Fruit fly (Drosophila melanogaster) whole organism, embryonic: Measurements from ENCODE around the gene raw.

Experiments
- CG10565 ChIP-seq: fragments of 200-800 bp; sonication (Bioruptor generic); optimal IDR thresholded peaks from 3 replicates; lab custom pipeline; 2016; ENCODE audit warnings: missing biosample characterization, mild to moderate bottlenecking, missing genetic modification characterization
- CG10654 ChIP-seq: fragments of 200-800 bp; sonication (Bioruptor generic); optimal IDR thresholded peaks from 2 replicates; lab custom pipeline; 2016; ENCODE audit warnings: missing biosample characterization, missing genetic modification characterization
- CG11456 ChIP-seq: fragments of 200-800 bp; sonication (Bioruptor generic); IDR thresholded peaks from 3 replicates; pipeline ENCODE4 v1.3.6; 2022; ENCODE audit warnings: missing biosample characterization, missing genetic modification characterization
- CG11696 ChIP-seq: fragments of 200-800 bp; sonication (Bioruptor generic); IDR thresholded peaks from 2 replicates; pipeline ENCODE4 v1.3.6; 2022; ENCODE audit warnings: missing biosample characterization, missing genetic modification characterization
- CG12236 ChIP-seq: fragments of 200-800 bp; sonication (Bioruptor generic); optimal IDR thresholded peaks from 2 replicates; lab custom pipeline; 2016; ENCODE audit warnings: missing biosample characterization, missing genetic modification characterization
- CG14667 ChIP-seq: fragments of 200-800 bp; sonication (Bioruptor generic); IDR thresholded peaks from 2 replicates; pipeline ENCODE4 v1.3.6; 2022; ENCODE audit warnings: missing biosample characterization, missing genetic modification characterization
- CG15269 ChIP-seq: fragments of 200-800 bp; sonication (Bioruptor generic); optimal IDR thresholded peaks from 2 replicates; lab custom pipeline; 2018; ENCODE audit warnings: missing biosample characterization, mild to moderate bottlenecking, missing genetic modification characterization, moderate library complexity
- CG15514 ChIP-seq: fragments of 200-800 bp; sonication (Bioruptor generic); optimal IDR thresholded peaks from 3 replicates; lab custom pipeline; 2017; ENCODE audit warnings: missing biosample characterization, missing genetic modification characterization, mild to moderate bottlenecking, moderate library complexity, missing genetic modification reagents
- CG17568 ChIP-seq: fragments of 200-800 bp; sonication (Bioruptor generic); optimal IDR thresholded peaks from 2 replicates; lab custom pipeline; 2018; ENCODE audit warnings: missing biosample characterization, mild to moderate bottlenecking, missing genetic modification characterization, moderate library complexity
- CG18619 ChIP-seq: fragments of 200-800 bp; sonication (Bioruptor generic); optimal IDR thresholded peaks from 3 replicates; lab custom pipeline; 2017; ENCODE audit warnings: missing biosample characterization, mild to moderate bottlenecking, missing genetic modification characterization
- CG2116 ChIP-seq: fragments of 200-800 bp; sonication (Bioruptor generic); optimal IDR thresholded peaks from 3 replicates; lab custom pipeline; 2018; ENCODE audit warnings: missing biosample characterization, mild to moderate bottlenecking, missing genetic modification characterization
- CG2712 ChIP-seq: fragments of 200-800 bp; optimal IDR thresholded peaks from 3 replicates; lab custom pipeline; 2019; ENCODE audit warnings: missing biosample characterization, mild to moderate bottlenecking, missing genetic modification characterization, moderate library complexity
- CG31224 ChIP-seq: fragments of 200-800 bp; sonication (Bioruptor generic); IDR thresholded peaks from 2 replicates; pipeline ENCODE4 v1.3.6; 2022; ENCODE audit warnings: missing biosample characterization, missing genetic modification characterization
- CG31441 ChIP-seq: fragments of 200-800 bp; sonication (Bioruptor generic); IDR thresholded peaks from 2 replicates; pipeline ENCODE4 v1.3.6; 2022; ENCODE audit warnings: missing biosample characterization, missing genetic modification characterization
- CG3847 ChIP-seq: fragments of 200-800 bp; sonication (Bioruptor generic); IDR thresholded peaks from 2 replicates; pipeline ENCODE4 v1.3.6; 2022; ENCODE audit warnings: missing biosample characterization, missing genetic modification characterization
- CG7271 ChIP-seq: fragments of 200-800 bp; sonication (Bioruptor generic); optimal IDR thresholded peaks from 2 replicates; lab custom pipeline; 2018; ENCODE audit warnings: missing biosample characterization, mild to moderate bottlenecking, missing genetic modification characterization, moderate library complexity
- CG9215 ChIP-seq: fragments of 200-800 bp; sonication (Bioruptor generic); IDR thresholded peaks from 2 replicates; pipeline ENCODE4 v1.3.6; 2022; ENCODE audit warnings: missing biosample characterization, missing genetic modification characterization
- Dek ChIP-seq: fragments of 200-800 bp; sonication (Bioruptor generic); optimal IDR thresholded peaks from 3 replicates; lab custom pipeline; 2019; ENCODE audit warnings: missing biosample characterization, mild to moderate bottlenecking, missing genetic modification characterization, moderate library complexity
- HLHmδ ChIP-seq: fragments of 200-800 bp; sonication (Bioruptor generic); optimal IDR thresholded peaks from 2 replicates; lab custom pipeline; 2018; ENCODE audit warnings: missing biosample characterization, mild to moderate bottlenecking, missing genetic modification characterization, moderate library complexity
- Hmr ChIP-seq: fragments of 200-800 bp; sonication (Bioruptor generic); optimal IDR thresholded peaks from 3 replicates; lab custom pipeline; 2017; ENCODE audit warnings: mild to moderate bottlenecking, missing biosample characterization, missing genetic modification reagents, missing genetic modification characterization
- Hsf ChIP-seq: fragments of 200-800 bp; sonication (Bioruptor generic); optimal IDR thresholded peaks from 3 replicates; lab custom pipeline; 2016; ENCODE audit warnings: missing biosample characterization, missing genetic modification characterization
- Kr ChIP-seq: fragments of 200-800 bp; sonication (Bioruptor generic); optimal IDR thresholded peaks from 2 replicates; lab custom pipeline; 2017; ENCODE audit warnings: missing biosample characterization, mild to moderate bottlenecking, missing genetic modification characterization
- MESR4 ChIP-seq: fragments of 200-800 bp; sonication (Bioruptor generic); optimal IDR thresholded peaks from 2 replicates; lab custom pipeline; 2018; ENCODE audit warnings: missing biosample characterization, mild to moderate bottlenecking, missing genetic modification characterization, moderate library complexity
- Mrtf ChIP-seq: fragments of 200-800 bp; sonication (Bioruptor generic); IDR thresholded peaks from 3 replicates; pipeline ENCODE4 v1.3.6; 2022; ENCODE audit warnings: missing biosample characterization, missing genetic modification characterization
- NC2α ChIP-seq: fragments of 200-800 bp; sonication (Bioruptor generic); optimal IDR thresholded peaks from 2 replicates; lab custom pipeline; 2016; ENCODE audit warnings: missing biosample characterization, missing genetic modification characterization
- Opbp ChIP-seq: fragments of 200-800 bp; sonication (Bioruptor generic); IDR thresholded peaks from 3 replicates; pipeline ENCODE4 v1.3.6; 2022; ENCODE audit warnings: missing biosample characterization, missing genetic modification characterization; ENCODE audit not compliant: partially characterized antibody
- Taf1 ChIP-seq: fragments of 200-800 bp; sonication (Bioruptor generic); IDR thresholded peaks from 2 replicates; pipeline ENCODE4 v1.3.6; 2022; ENCODE audit warnings: missing biosample characterization, missing genetic modification characterization
- Usf ChIP-seq: fragments of 200-800 bp; sonication (Bioruptor generic); optimal IDR thresholded peaks from 2 replicates; lab custom pipeline; 2017; ENCODE audit warnings: missing genotype, missing biosample characterization, missing genetic modification characterization
- Xrp1 ChIP-seq: fragments of 200-800 bp; sonication (Bioruptor generic); IDR thresholded peaks from 2 replicates; pipeline ENCODE4 v1.3.6; 2022; ENCODE audit warnings: missing biosample characterization, missing genetic modification characterization
- amos ChIP-seq: fragments of 200-800 bp; sonication (Bioruptor generic); IDR thresholded peaks from 2 replicates; pipeline ENCODE4 v1.3.6; 2022; ENCODE audit warnings: missing biosample characterization, missing genetic modification characterization; ENCODE audit not compliant: partially characterized antibody
- chinmo ChIP-seq: fragments of 200-800 bp; sonication (Bioruptor generic); IDR thresholded peaks from 4 replicates; pipeline ENCODE4 v1.3.6; 2022; ENCODE audit warnings: missing biosample characterization, missing genetic modification characterization; ENCODE audit not compliant: partially characterized antibody
- crc ChIP-seq: fragments of 200-800 bp; sonication (Bioruptor generic); optimal IDR thresholded peaks from 2 replicates; lab custom pipeline; 2016; ENCODE audit warnings: missing biosample characterization, missing genetic modification characterization
- eve ChIP-seq, 2 experiments: fragments of >200 bp; optimal IDR thresholded peaks; 2 replicates each; lab custom pipeline; 2017; ENCODE audit warnings: missing biosample characterization in 2 of 2, missing genetic modification characterization in 2 of 2
- gro ChIP-seq: fragments of 200-800 bp; sonication (Bioruptor generic); optimal IDR thresholded peaks from 2 replicates; lab custom pipeline; 2016; ENCODE audit warnings: missing biosample characterization, missing genetic modification characterization
- hkb ChIP-seq, 2 experiments: fragments of 200-800 bp in 1 of 2; fragments of >200 bp in 1 of 2; sonication (Bioruptor generic) in 1 of 2; IDR thresholded peaks in 1 of 2; optimal IDR thresholded peaks in 1 of 2; 2 replicates each; pipeline versions ENCODE4 v1.3.6 to Lab custom; 2017 to 2022; ENCODE audit warnings: missing biosample characterization in 1 of 2, missing genetic modification characterization in 1 of 2
- mirr ChIP-seq: fragments of 200-800 bp; sonication (Bioruptor generic); optimal IDR thresholded peaks from 3 replicates; lab custom pipeline; 2018; ENCODE audit warnings: missing biosample characterization, mild to moderate bottlenecking, missing genetic modification characterization
- nerfin-1 ChIP-seq: fragments of 200-800 bp; sonication (Bioruptor generic); optimal IDR thresholded peaks from 3 replicates; lab custom pipeline; 2019; ENCODE audit warnings: missing biosample characterization, mild to moderate bottlenecking, missing genetic modification characterization, moderate library complexity
- seq ChIP-seq: fragments of 200-800 bp; sonication (Bioruptor generic); IDR thresholded peaks from 2 replicates; pipeline ENCODE4 v1.3.6; 2022; ENCODE audit warnings: missing biosample characterization, missing genetic modification characterization
- sisA ChIP-seq: fragments of 200-800 bp; sonication (Bioruptor generic); IDR thresholded peaks from 2 replicates; pipeline ENCODE4 v1.3.6; 2022; ENCODE audit warnings: missing biosample characterization, missing genetic modification characterization
- slbo ChIP-seq: fragments of 200-800 bp; sonication (Bioruptor generic); IDR thresholded peaks from 2 replicates; pipeline ENCODE4 v1.3.6; 2022; ENCODE audit warnings: missing biosample characterization, missing genetic modification characterization
- stc ChIP-seq: fragments of 200-800 bp; sonication (Bioruptor generic); IDR thresholded peaks from 2 replicates; pipeline ENCODE4 v1.3.6; 2022; ENCODE audit warnings: missing biosample characterization, missing genetic modification characterization
- z ChIP-seq: fragments of 200-800 bp; sonication (Bioruptor generic); IDR thresholded peaks from 3 replicates; pipeline ENCODE4 v1.3.6; 2022; ENCODE audit warnings: missing biosample characterization, missing genetic modification characterization
- zen2 ChIP-seq: fragments of 200-800 bp; sonication (Bioruptor generic); IDR thresholded peaks from 3 replicates; pipeline ENCODE4 v1.3.6; 2022; ENCODE audit warnings: missing biosample characterization, missing genetic modification characterization; ENCODE audit not compliant: partially characterized antibody

The raw gene

DNA sequence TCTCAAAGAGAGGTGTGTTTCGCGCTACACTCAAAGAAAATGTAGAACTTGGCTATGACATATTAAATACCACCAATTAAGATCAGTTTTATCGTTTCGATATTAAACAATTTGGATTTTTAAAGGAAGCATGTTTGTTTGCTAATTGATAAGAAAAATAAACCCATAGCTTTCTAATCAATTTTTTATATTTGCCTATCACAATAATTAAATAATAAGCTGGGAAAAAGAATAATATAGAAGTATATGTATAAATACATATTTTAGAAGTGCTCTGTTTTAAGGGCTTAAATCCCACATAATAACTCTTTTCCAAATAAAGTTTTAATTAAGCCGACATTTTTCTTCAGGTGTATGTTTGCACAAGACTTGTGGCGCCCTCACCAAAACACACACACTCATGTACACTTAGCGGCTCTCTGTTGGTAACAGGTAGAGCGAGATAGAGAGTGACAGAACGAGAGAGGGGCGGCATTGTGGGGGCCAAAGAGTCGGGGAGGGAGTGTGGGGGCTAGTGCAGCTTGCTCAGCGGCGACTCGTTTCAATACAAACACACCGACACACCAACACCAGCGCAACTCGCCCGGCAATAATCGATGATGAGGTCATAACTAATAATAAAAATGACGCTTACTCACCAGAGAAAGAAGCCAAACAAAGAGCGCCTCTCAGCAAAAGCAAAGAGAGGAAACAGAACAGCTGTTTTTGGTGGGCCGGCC is 22.7 kb downstream of the raw start (continued):
- TF ChIP-seq CG10654 (GFP tag; lab: Kevin White, UChicago): peak; percentile 77
- TF ChIP-seq CG15514: peak; percentile 63
- peak; percentile 80 for TF ChIP-seq Xrp1 (GFP tag; lab: Robert Waterston, UW)
- peak; percentile 82 for TF ChIP-seq nerfin-1
- TF ChIP-seq CG15269 (tag; lab: Kevin White, UChicago): peak; percentile 95
- peak; percentile 100 for TF ChIP-seq chinmo
- no peak for TF ChIP-seq Opbp
- no peak for TF ChIP-seq hkb (optimal IDR thresholded peaks at IDR 0.05; lab: Kevin White, UChicago)
- TF ChIP-seq hkb (GFP tag; IDR thresholded peaks at IDR 0.05; lab: Robert Waterston, UW): peak; percentile 89
- TF ChIP-seq CG2116 (GFP tag; lab: Kevin White, UChicago): peak; percentile 76
- no peak for TF ChIP-seq CG11696 (GFP tag; lab: Robert Waterston, UW)
- peak; percentile 33 for TF ChIP-seq CG12236
- TF ChIP-seq mirr (GFP tag; lab: Kevin White, UChicago): peak; percentile 49
- no peak for TF ChIP-seq CG7271 (tag; lab: Kevin White, UChicago)
- TF ChIP-seq HLHmδ (GFP tag; lab: Kevin White, UChicago): peak; percentile 75
- peak; percentile 30 for TF ChIP-seq gro (GFP tag; lab: Kevin White, UChicago)
- peak; percentile 38 for TF ChIP-seq NC2α
- TF ChIP-seq stc (GFP tag; lab: Robert Waterston, UW): peak; percentile 80
- TF ChIP-seq CG10565 (GFP tag; lab: Kevin White, UChicago): peak; percentile 17
- peak; percentile 60 for TF ChIP-seq crc
- peak; percentile 78 for TF ChIP-seq CG11456 (GFP tag; lab: Robert Waterston, UW)
- peak; percentile 75 for TF ChIP-seq Usf
- TF ChIP-seq Kr: no peak
- peak; percentile 72 for TF ChIP-seq CG3847 (GFP tag; lab: Robert Waterston, UW)
- peak; percentile 81 for TF ChIP-seq Hsf (GFP tag; lab: Kevin White, UChicago)
- peak; percentile 92 for TF ChIP-seq CG18619 (GFP tag; lab: Kevin White, UChicago)
- TF ChIP-seq slbo (GFP tag; lab: Robert Waterston, UW): peak; percentile 88
- peak; percentile 6 for TF ChIP-seq MESR4
- peak; percentile 73; the same call in 2 of the 3 replicates for TF ChIP-seq Mrtf (GFP tag; lab: Robert Waterston, UW)
- no peak; the same call in 1 of the 2 replicates for TF ChIP-seq amos (GFP tag; lab: Robert Waterston, UW)
- peak; percentile 95 for TF ChIP-seq Hmr (GFP tag; lab: Kevin White, UChicago)
- TF ChIP-seq CG14667 (GFP tag; lab: Robert Waterston, UW): peak; percentile 42; the same call in 1 of the 2 replicates
- peak; percentile 63 for TF ChIP-seq seq
- TF ChIP-seq CG9215 (GFP tag; lab: Robert Waterston, UW): peak; percentile 73
- peak; percentile 92 for TF ChIP-seq CG2712 (tag; lab: Kevin White, UChicago)
- TF ChIP-seq Taf1: peak; percentile 46; the same call in 1 of the 2 replicates
- peak; percentile 76 for TF ChIP-seq CG31224 (GFP tag; lab: Robert Waterston, UW)
- peak; percentile 70 for TF ChIP-seq sisA
- TF ChIP-seq CG17568 (GFP tag; lab: Kevin White, UChicago): peak; percentile 83
- TF ChIP-seq zen2 (GFP tag; lab: Robert Waterston, UW): no peak
- TF ChIP-seq eve (GFP tag; optimal IDR thresholded peaks at IDR 0.05; lab: Kevin White, UChicago): peak in 1 of 2 experiments; percentile 90
- TF ChIP-seq CG31441: peak; percentile 94
- TF ChIP-seq Dek (tag; lab: Kevin White, UChicago): peak; percentile 90
- 0 out of 3 replicates have a peak, but pooled peaks have one; percentile 37 for TF ChIP-seq z (GFP tag; lab: Robert Waterston, UW)
- TF ChIP-seq, all 482 proteins: peak for 379
